Worm (Caenorhabditis elegans): Measurements from ENCODE around the gene C55A6.11.

Gene C55A6.11

ce11 chrV:11506347-11506746 is 14.0 kb upstream of the C55A6.11 start:
- TF ChIP-seq sma-9 (GFP tag; optimal IDR thresholded peaks at IDR 0.05): peak; percentile 52
- TF ChIP-seq sma-9 (tag; optimal IDR thresholded peaks at IDR 0.05): no peak
- no peak for TF ChIP-seq sma-3 (GFP tag; optimal IDR thresholded peaks at IDR 0.05)
- no peak for TF ChIP-seq ama-1 (optimal IDR thresholded peaks at IDR 0.05)
- TF ChIP-seq C34F6.9 (tag; optimal IDR thresholded peaks at IDR 0.05): peak; percentile 44
- peak in 1 of 2 experiments; percentile 36 for TF ChIP-seq lsy-2 (tag; optimal IDR thresholded peaks at IDR 0.05)
- no peak for TF ChIP-seq nhr-237 (tag; optimal IDR thresholded peaks at IDR 0.05)
- peak; percentile 46 for TF ChIP-seq nhr-129 (tag; optimal IDR thresholded peaks at IDR 0.05)
- no peak for TF ChIP-seq nhr-21 (tag; optimal IDR thresholded peaks at IDR 0.05)
- no peak for TF ChIP-seq egl-27 (tag; optimal IDR thresholded peaks at IDR 0.05)
- TF ChIP-seq F13H6.1 (tag; optimal IDR thresholded peaks at IDR 0.05): peak; percentile 80
- no peak for TF ChIP-seq ztf-1 (GFP tag; conservative IDR thresholded peaks at IDR 0.05)

- TF ChIP-seq fos-1 (tag; optimal IDR thresholded peaks at IDR 0.05): peak; percentile 35
- TF ChIP-seq unc-62 (GFP tag; optimal IDR thresholded peaks at IDR 0.05): no peak
- TF ChIP-seq blmp-1 (tag; optimal IDR thresholded peaks at IDR 0.05; ENCODE audit: insufficient read depth): peak; percentile 70
- no peak for TF ChIP-seq lsy-2 (tag; optimal IDR thresholded peaks at IDR 0.05)
- TF ChIP-seq lin-11 (tag; optimal IDR thresholded peaks at IDR 0.05): no peak
- TF ChIP-seq nhr-129 (tag; optimal IDR thresholded peaks at IDR 0.05): no peak
- peak; percentile 66 for TF ChIP-seq nhr-25 (tag; optimal IDR thresholded peaks at IDR 0.05)
- TF ChIP-seq R02D3.7 (tag; optimal IDR thresholded peaks at IDR 0.05): no peak
- peak; percentile 87 for TF ChIP-seq sma-9 (GFP tag; optimal IDR thresholded peaks at IDR 0.05)
- no peak for TF ChIP-seq sma-9 (tag; optimal IDR thresholded peaks at IDR 0.05)
- TF ChIP-seq sma-3 (GFP tag; optimal IDR thresholded peaks at IDR 0.05): peak; percentile 12
Observed at ce11 chrV:11508773-11509172, 11.5 kb upstream of the C55A6.11 start, which contains the start of gene ttll-5. ttll-5 (plus strand) TSS chrV:11509060.

- TF ChIP-seq C34F6.9 (tag; optimal IDR thresholded peaks at IDR 0.05) (no peak), unc-62 (GFP tag; optimal IDR thresholded peaks at IDR 0.05) (no peak), nhr-129 (tag; optimal IDR thresholded peaks at IDR 0.05) (no peak), mdl-1 (tag; optimal IDR thresholded peaks at IDR 0.05) (no peak), nhr-12 (tag; optimal IDR thresholded peaks at IDR 0.05) (no peak), lin-11 (tag; optimal IDR thresholded peaks at IDR 0.05) (no peak), unc-39 (tag; optimal IDR thresholded peaks at IDR 0.05) (no peak), skn-1 (tag; optimal IDR thresholded peaks at IDR 0.05) (no peak), gmeb-1 (tag; optimal IDR thresholded peaks at IDR 0.05) (no peak), nhr-25 (tag; optimal IDR thresholded peaks at IDR 0.05) (no peak)
Observed at ce11 chrV:11513432-11513831, 6.9 kb upstream of the C55A6.11 start, which contains the start of gene C55A6.3. C55A6.3 (minus strand) TSS chrV:11513532.

- TF ChIP-seq nhr-12 (tag; optimal IDR thresholded peaks at IDR 0.05): no peak
- no peak for TF ChIP-seq lin-39 (tag; optimal IDR thresholded peaks at IDR 0.05)
- TF ChIP-seq Y55F3AM.14 (GFP tag; optimal IDR thresholded peaks at IDR 0.05): no peak
- TF ChIP-seq ama-1 (optimal IDR thresholded peaks at IDR 0.05): no peak
- TF ChIP-seq F13H6.1 (tag; optimal IDR thresholded peaks at IDR 0.05): no peak
- TF ChIP-seq nhr-6 (tag; optimal IDR thresholded peaks at IDR 0.05): no peak
- TF ChIP-seq dmd-4 (tag; optimal IDR thresholded peaks at IDR 0.05): no peak
- no peak for TF ChIP-seq sma-3 (GFP tag; optimal IDR thresholded peaks at IDR 0.05)
- TF ChIP-seq ztf-4 (tag; optimal IDR thresholded peaks at IDR 0.05): no peak
- no peak for TF ChIP-seq gmeb-1 (tag; optimal IDR thresholded peaks at IDR 0.05)
Observed at ce11 chrV:11514677-11515076, 5.6 kb upstream of the C55A6.11 start, which contains the start of gene C55A6.6. C55A6.6 (minus strand) TSS chrV:11514737.

ce11 chrV:11515145-11515544 is 5.2 kb upstream of the C55A6.11 start:
- TF ChIP-seq nhr-11 (tag; optimal IDR thresholded peaks at IDR 0.05) (no peak), ztf-4 (tag; optimal IDR thresholded peaks at IDR 0.05) (no peak), ZK546.5 (tag; optimal IDR thresholded peaks at IDR 0.05) (no peak), ceh-82 (tag; optimal IDR thresholded peaks at IDR 0.05) (no peak), sem-4 (tag; optimal IDR thresholded peaks at IDR 0.05) (no peak), nhr-21 (tag; optimal IDR thresholded peaks at IDR 0.05) (no peak), ceh-16 (tag; optimal IDR thresholded peaks at IDR 0.05) (no peak)

ce11 chrV:11516141-11516591 is 4.1 kb upstream of the C55A6.11 start, which contains the start of gene sdz-8:
sdz-8 (minus strand) TSS chrV:11516191.
- no peak for TF ChIP-seq ceh-82 (tag; optimal IDR thresholded peaks at IDR 0.05)
- TF ChIP-seq nhr-12 (tag; optimal IDR thresholded peaks at IDR 0.05): no peak
- no peak for TF ChIP-seq nhr-237 (tag; optimal IDR thresholded peaks at IDR 0.05)
- TF ChIP-seq R02D3.7 (tag; optimal IDR thresholded peaks at IDR 0.05): no peak
- no peak for TF ChIP-seq sma-3 (GFP tag; optimal IDR thresholded peaks at IDR 0.05)
- no peak for TF ChIP-seq C34F6.9 (tag; optimal IDR thresholded peaks at IDR 0.05)
- no peak for TF ChIP-seq egl-27 (tag; optimal IDR thresholded peaks at IDR 0.05)
- no peak for TF ChIP-seq alr-1 (tag; optimal IDR thresholded peaks at IDR 0.05)
- no peak for TF ChIP-seq nhr-11 (tag; optimal IDR thresholded peaks at IDR 0.05)
- no peak for TF ChIP-seq nhr-6 (tag; optimal IDR thresholded peaks at IDR 0.05)
- no peak for TF ChIP-seq unc-55 (GFP tag; optimal IDR thresholded peaks at IDR 0.05)
- no peak for TF ChIP-seq crh-2 (tag; optimal IDR thresholded peaks at IDR 0.05)
- no peak for TF ChIP-seq unc-39 (tag; optimal IDR thresholded peaks at IDR 0.05)
- no peak for TF ChIP-seq fos-1 (tag; optimal IDR thresholded peaks at IDR 0.05)
- no peak for TF ChIP-seq gmeb-1 (tag; optimal IDR thresholded peaks at IDR 0.05)
- TF ChIP-seq snpc-4 (tag; optimal IDR thresholded peaks at IDR 0.05): no peak
